Fruit fly (Drosophila melanogaster): Measurements from ENCODE around the gene ninaG.
A peak's percentile ranks its signal among the peaks of the same experiment; 100 is the strongest.

- no peak for TF ChIP-seq Clk (GFP tag; optimal IDR thresholded peaks at IDR 0.05)
- TF ChIP-seq cic (GFP tag; optimal IDR thresholded peaks at IDR 0.05): no peak
- TF ChIP-seq kay (GFP tag; ENCODE audit: borderline replicate concordance): peak; percentile 14
- TF ChIP-seq ovo (GFP tag; optimal IDR thresholded peaks at IDR 0.05): no peak
- TF ChIP-seq CG5204 (GFP tag; optimal IDR thresholded peaks at IDR 0.05): no peak
- TF ChIP-seq Mnt (GFP tag; optimal IDR thresholded peaks at IDR 0.05): no peak
- no peak for TF ChIP-seq CG7101 (tag; optimal IDR thresholded peaks at IDR 0.05)
- TF ChIP-seq CG11617 (GFP tag; optimal IDR thresholded peaks at IDR 0.05): no peak
- no peak for TF ChIP-seq tj (GFP tag; optimal IDR thresholded peaks at IDR 0.05)
- no peak for TF ChIP-seq CG7045 (GFP tag; optimal IDR thresholded peaks at IDR 0.05)
- TF ChIP-seq cnc (optimal IDR thresholded peaks at IDR 0.05): no peak
Observed at dm6 chr3R:11457286-11457685, 35.8 kb upstream of the ninaG start.

Measured in whole organism, adult.